Fruit fly (Drosophila melanogaster): ENCODE data around the gene CG4367.

CG4367 gene

dm6 chr3R:20263793-20264483 lies 40.8 kb downstream of the CG4367 start (continued):
- TF ChIP-seq Fer1 (GFP tag; optimal IDR thresholded peaks at IDR 0.05) (peak; percentile 19), org-1 (GFP tag; optimal IDR thresholded peaks at IDR 0.05) (peak; percentile 20), BtbVII (GFP tag; optimal IDR thresholded peaks at IDR 0.05) (peak; percentile 49), stc (GFP tag; IDR thresholded peaks at IDR 0.05) (no peak), CG10431 (GFP tag; optimal IDR thresholded peaks at IDR 0.05) (peak; percentile 17), CG17361 (GFP tag; IDR thresholded peaks at IDR 0.05) (no peak), CG4707 (GFP tag; optimal IDR thresholded peaks at IDR 0.05) (peak; percentile 32), YL-1 (GFP tag; optimal IDR thresholded peaks at IDR 0.05) (peak; percentile 18), odd (GFP tag; optimal IDR thresholded peaks at IDR 0.05) (peak; percentile 23), CG10543 (GFP tag; optimal IDR thresholded peaks at IDR 0.05) (peak; percentile 76), CG9817 (tag; optimal IDR thresholded peaks at IDR 0.05) (no peak), CG3281 (GFP tag; optimal IDR thresholded peaks at IDR 0.05) (peak; percentile 20), Fer3 (tag; optimal IDR thresholded peaks at IDR 0.05) (no peak), CG14014 (GFP tag; IDR thresholded peaks at IDR 0.05) (peak; percentile 8; the same call in 1 of the 2 replicates), rib (GFP tag; IDR thresholded peaks at IDR 0.05) (no peak), nerfin-1 (tag; optimal IDR thresholded peaks at IDR 0.05) (peak; percentile 10), exex (tag; optimal IDR thresholded peaks at IDR 0.05) (peak; percentile 47), C15 (GFP tag; IDR thresholded peaks at IDR 0.05) (no peak), CG7928 (GFP tag; optimal IDR thresholded peaks at IDR 0.05) (no peak), CG1647 (GFP tag; optimal IDR thresholded peaks at IDR 0.05) (peak; percentile 19), CG33557 (GFP tag; optimal IDR thresholded peaks at IDR 0.05) (peak; percentile 65), CG15696 (tag; optimal IDR thresholded peaks at IDR 0.05) (peak; percentile 34), Spps (tag; optimal IDR thresholded peaks at IDR 0.05) (peak; percentile 34), CG12071 (GFP tag; optimal IDR thresholded peaks at IDR 0.05) (peak; percentile 46), ara (GFP tag; IDR thresholded peaks at IDR 0.05) (peak; percentile 52), crol (GFP tag; IDR thresholded peaks at IDR 0.05) (peak; percentile 54; the same call in 1 of the 2 replicates), CG1529 (GFP tag; optimal IDR thresholded peaks at IDR 0.05) (peak; percentile 29), HLHmδ (GFP tag; optimal IDR thresholded peaks at IDR 0.05) (peak; percentile 51), nau (GFP tag; optimal IDR thresholded peaks at IDR 0.05) (peak; percentile 55), Med (GFP tag) (peak; percentile 79), wor (GFP tag; IDR thresholded peaks at IDR 0.05) (no peak), Pdp1 (GFP tag; optimal IDR thresholded peaks at IDR 0.05) (peak in 1 of 2 experiments; percentile 28), CG12769 (tag; optimal IDR thresholded peaks at IDR 0.05) (peak; percentile 13), CG8290 (GFP tag; optimal IDR thresholded peaks at IDR 0.05) (no peak), CG8290 (tag; optimal IDR thresholded peaks at IDR 0.05) (peak; percentile 22 to 39), croc (GFP tag; conservative IDR thresholded peaks at IDR 0.05) (no peak), Kr (GFP tag; optimal IDR thresholded peaks at IDR 0.05) (peak; percentile 31), caup (GFP tag; optimal IDR thresholded peaks at IDR 0.05; ENCODE audit: severe bottlenecking) (peak; percentile 32), kni (GFP tag; optimal IDR thresholded peaks at IDR 0.05) (peak; percentile 82), so (GFP tag; IDR thresholded peaks at IDR 0.05) (peak; percentile 37; the same call in 2 of the 3 replicates), ci (GFP tag; IDR thresholded peaks at IDR 0.05) (peak; percentile 63; the same call in 2 of the 3 replicates), CG14441 (GFP tag; IDR thresholded peaks at IDR 0.05) (no peak), CG6813 (GFP tag; optimal IDR thresholded peaks at IDR 0.05) (peak; percentile 55), dmrt11E (tag; optimal IDR thresholded peaks at IDR 0.05) (peak; percentile 14), sqz (GFP tag; optimal IDR thresholded peaks at IDR 0.05) (peak; percentile 32), CG12744 (GFP tag; optimal IDR thresholded peaks at IDR 0.05) (no peak), lab (GFP tag; optimal IDR thresholded peaks at IDR 0.05) (peak; percentile 73), CrebB (tag; optimal IDR thresholded peaks at IDR 0.05) (peak; percentile 56), Hand (GFP tag; optimal IDR thresholded peaks at IDR 0.05) (peak; percentile 36)
